Fruit fly (Drosophila melanogaster): ENCODE results near the gene Fie.

DNA sequence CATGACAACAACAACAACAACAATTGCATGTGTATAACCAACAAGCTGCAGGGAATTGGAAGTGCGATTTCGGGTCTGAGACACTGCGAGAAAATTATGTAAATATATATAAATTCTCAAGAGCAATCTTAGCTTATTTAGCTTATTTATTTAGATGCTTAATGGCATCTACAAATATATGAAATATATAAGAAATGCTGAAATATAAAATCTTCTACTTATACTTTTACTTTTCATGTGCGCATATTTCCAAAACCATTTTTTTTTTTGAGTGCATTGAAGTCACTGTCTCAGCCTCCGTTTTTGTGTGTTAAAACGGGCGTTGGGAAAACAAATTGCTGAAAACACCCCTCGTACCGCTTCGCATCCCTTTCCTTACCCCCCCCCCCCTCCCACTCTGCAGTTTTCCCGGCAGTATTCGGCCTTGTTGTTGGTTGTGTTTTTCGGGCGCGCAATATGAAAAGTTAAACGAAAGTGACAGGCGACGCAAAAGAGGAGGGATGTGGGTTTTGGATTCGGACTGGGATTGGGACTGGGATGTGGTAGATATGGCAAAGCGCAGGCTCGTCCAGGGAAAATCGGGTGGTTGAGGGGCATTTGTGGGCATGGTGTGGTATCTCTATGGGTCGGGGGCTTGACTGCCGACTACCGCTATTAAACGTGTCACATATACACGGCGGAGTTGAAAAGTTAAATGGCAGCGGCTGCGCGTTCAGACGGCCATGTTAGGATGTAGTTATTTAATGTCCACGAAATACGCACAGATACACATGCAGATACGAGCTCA, 37.0 kb upstream of the Fie start:
- no peak for TF ChIP-seq EcR (GFP tag; optimal IDR thresholded peaks at IDR 0.05)
- TF ChIP-seq psq (optimal IDR thresholded peaks at IDR 0.05): no peak
- no peak for TF ChIP-seq Dll (optimal IDR thresholded peaks at IDR 0.05)
- TF ChIP-seq usp (GFP tag; optimal IDR thresholded peaks at IDR 0.05): no peak

Measured in whole organism.